Worm (Caenorhabditis elegans) whole organism, L3 larva: ENCODE data around the gene T19C4.5.

ENCODE experiments used
- R02D3.7 ChIP-seq: fragments of 150-350 bp; optimal IDR thresholded peaks from 2 replicates; lab custom pipeline; 2014; ENCODE audit warnings: missing biosample characterization, missing genetic modification characterization
- ZK546.5 ChIP-seq: sonication (generic microtip); optimal IDR thresholded peaks from 2 replicates; lab custom pipeline; 2017; ENCODE audit warnings: missing biosample characterization, missing genetic modification characterization
- aly-2 ChIP-seq: fragments of 150-350 bp; optimal IDR thresholded peaks from 2 replicates; lab custom pipeline; 2014; ENCODE audit warnings: missing biosample characterization, missing genetic modification characterization
- ama-1 ChIP-seq: fragments of 150-350 bp; optimal IDR thresholded peaks from 2 replicates; lab custom pipeline; 2018
- ceh-16 ChIP-seq: sonication (generic microtip); optimal IDR thresholded peaks from 2 replicates; lab custom pipeline; 2017; ENCODE audit warnings: missing biosample characterization, missing genetic modification characterization
- ceh-28 ChIP-seq: fragments of 150-350 bp; optimal IDR thresholded peaks from 2 replicates; lab custom pipeline; 2014; ENCODE audit warnings: missing biosample characterization, missing genetic modification reagents, missing genetic modification characterization
- ceh-82 ChIP-seq: fragments of 150-350 bp; optimal IDR thresholded peaks from 2 replicates; lab custom pipeline; 2014; ENCODE audit warnings: missing biosample characterization, missing genetic modification characterization
- ceh-9 ChIP-seq: sonication (generic microtip); optimal IDR thresholded peaks from 2 replicates; lab custom pipeline; 2018; ENCODE audit warnings: missing biosample characterization, missing genetic modification characterization
- daf-12 ChIP-seq: fragments of 150-350 bp; optimal IDR thresholded peaks from 2 replicates; lab custom pipeline; 2014; ENCODE audit warnings: missing biosample characterization, missing genetic modification reagents, missing genetic modification characterization
- egl-5 ChIP-seq: fragments of 150-350 bp; optimal IDR thresholded peaks from 2 replicates; lab custom pipeline; 2017; ENCODE audit warnings: missing biosample characterization, missing genetic modification reagents, missing genetic modification characterization, inconsistent platforms
- elt-1 ChIP-seq: fragments of 150-350 bp; optimal IDR thresholded peaks from 2 replicates; lab custom pipeline; 2014; ENCODE audit warnings: missing biosample characterization, missing genetic modification characterization
- elt-2 ChIP-seq: sonication (generic microtip); optimal IDR thresholded peaks from 2 replicates; lab custom pipeline; 2016; ENCODE audit warnings: missing genetic modification reagents, mild to moderate bottlenecking, missing genetic modification characterization, missing compliant biosample characterization
- elt-3 ChIP-seq, 3 experiments: fragments of 150-350 bp in 1 of 3; sonication (generic microtip) in 2 of 3; optimal IDR thresholded peaks; 2 replicates in 2 of 3; 4 replicates in 1 of 3; lab custom pipeline; 2014 to 2017; ENCODE audit warnings: missing biosample characterization in 3 of 3, missing genetic modification characterization in 3 of 3
- eor-1 ChIP-seq, 2 experiments: fragments of 150-350 bp; optimal IDR thresholded peaks; 2 replicates each; lab custom pipeline; 2014 to 2018; ENCODE audit warnings: missing biosample characterization in 2 of 2, missing genetic modification characterization in 2 of 2
- fkh-10 ChIP-seq: sonication (generic microtip); optimal IDR thresholded peaks from 2 replicates; lab custom pipeline; 2017; ENCODE audit warnings: missing biosample characterization, missing genetic modification reagents, missing genetic modification characterization
- fkh-2 ChIP-seq: fragments of 150-350 bp; optimal IDR thresholded peaks from 2 replicates; lab custom pipeline; 2014; ENCODE audit warnings: missing biosample characterization, missing genetic modification reagents, missing genetic modification characterization
- fos-1 ChIP-seq: fragments of 150-350 bp; optimal IDR thresholded peaks from 2 replicates; lab custom pipeline; 2014; ENCODE audit warnings: missing biosample characterization, missing genetic modification characterization
- hmg-11 ChIP-seq: sonication (generic microtip); optimal IDR thresholded peaks from 2 replicates; lab custom pipeline; 2016; ENCODE audit warnings: missing genetic modification characterization, missing compliant biosample characterization
- jun-1 ChIP-seq: fragments of 150-350 bp; optimal IDR thresholded peaks from 2 replicates; lab custom pipeline; 2014; ENCODE audit warnings: missing biosample characterization, missing genetic modification reagents, missing genetic modification characterization
- lin-15B ChIP-seq: fragments of 150-350 bp; optimal IDR thresholded peaks from 2 replicates; lab custom pipeline; 2014; ENCODE audit warnings: missing biosample characterization, missing genetic modification characterization
- lin-39 ChIP-seq: fragments of 150-350 bp; optimal IDR thresholded peaks from 2 replicates; lab custom pipeline; 2018; ENCODE audit warnings: missing biosample characterization, missing genetic modification reagents, missing genetic modification characterization
- lsy-12 ChIP-seq: sonication (generic microtip); optimal IDR thresholded peaks from 2 replicates; lab custom pipeline; 2016; ENCODE audit warnings: mild to moderate bottlenecking, missing genetic modification characterization, missing compliant biosample characterization
- mdl-1 ChIP-seq: fragments of 150-350 bp; optimal IDR thresholded peaks from 2 replicates; lab custom pipeline; 2014; ENCODE audit warnings: missing biosample characterization, missing genetic modification characterization
- mml-1 ChIP-seq: fragments of 150-350 bp; sonication (generic microtip); optimal IDR thresholded peaks from 3 replicates; lab custom pipeline; 2014; ENCODE audit warnings: missing biosample characterization, missing genetic modification characterization
- nfya-1 ChIP-seq: sonication (generic microtip); optimal IDR thresholded peaks from 2 replicates; lab custom pipeline; 2017; ENCODE audit warnings: missing genetic modification characterization, mild to moderate bottlenecking, missing compliant biosample characterization, antibody characterized with exemption, moderate library complexity; ENCODE audit not compliant: insufficient read depth
- nhr-11 ChIP-seq: fragments of 150-350 bp; optimal IDR thresholded peaks from 2 replicates; lab custom pipeline; 2014; ENCODE audit warnings: missing biosample characterization, missing genetic modification characterization
- nhr-23 ChIP-seq: fragments of 150-350 bp; optimal IDR thresholded peaks from 2 replicates; lab custom pipeline; 2014; ENCODE audit warnings: missing biosample characterization, missing genetic modification reagents, missing genetic modification characterization
- nhr-237 ChIP-seq: fragments of 150-350 bp; optimal IDR thresholded peaks from 2 replicates; lab custom pipeline; 2014; ENCODE audit warnings: missing biosample characterization, missing genetic modification characterization
- nhr-25 ChIP-seq: sonication (generic microtip); optimal IDR thresholded peaks from 2 replicates; lab custom pipeline; 2017; ENCODE audit warnings: missing biosample characterization, missing genetic modification characterization
- nhr-28 ChIP-seq: fragments of 150-350 bp; optimal IDR thresholded peaks from 2 replicates; lab custom pipeline; 2014; ENCODE audit warnings: missing biosample characterization, missing genetic modification characterization
- nhr-43 ChIP-seq: sonication (generic microtip); optimal IDR thresholded peaks from 2 replicates; lab custom pipeline; 2016; ENCODE audit warnings: mild to moderate bottlenecking, missing genetic modification characterization, missing compliant biosample characterization; ENCODE audit not compliant: poor library complexity, severe bottlenecking
- nhr-67 ChIP-seq: fragments of 150-350 bp; optimal IDR thresholded peaks from 2 replicates; lab custom pipeline; 2014; ENCODE audit warnings: missing biosample characterization, missing genetic modification characterization
- nhr-76 ChIP-seq: fragments of 150-350 bp; sonication (generic microtip); optimal IDR thresholded peaks from 5 replicates; lab custom pipeline; 2014; ENCODE audit warnings: missing biosample characterization, missing genetic modification characterization
- nhr-77 ChIP-seq: fragments of 150-350 bp; optimal IDR thresholded peaks from 2 replicates; lab custom pipeline; 2014; ENCODE audit warnings: missing biosample characterization, missing genetic modification characterization
- pha-4 ChIP-seq: fragments of 150-350 bp; optimal IDR thresholded peaks from 2 replicates; lab custom pipeline; 2014; ENCODE audit warnings: missing biosample characterization, missing genetic modification reagents, missing genetic modification characterization
- skn-1 ChIP-seq: fragments of 150-350 bp; optimal IDR thresholded peaks from 2 replicates; lab custom pipeline; 2014; ENCODE audit warnings: missing biosample characterization, missing genetic modification characterization
- snpc-4 ChIP-seq: fragments of 150-350 bp; optimal IDR thresholded peaks from 2 replicates; lab custom pipeline; 2014; ENCODE audit warnings: missing biosample characterization, missing genetic modification characterization
- tbx-2 ChIP-seq: sonication (generic microtip); optimal IDR thresholded peaks from 2 replicates; lab custom pipeline; 2016; ENCODE audit warnings: mild to moderate bottlenecking, missing genetic modification characterization, missing compliant biosample characterization
- unc-39 ChIP-seq: sonication (generic microtip); optimal IDR thresholded peaks from 4 replicates; lab custom pipeline; 2017; ENCODE audit warnings: missing biosample characterization, missing genetic modification characterization
- zag-1 ChIP-seq: fragments of 150-350 bp; optimal IDR thresholded peaks from 2 replicates; lab custom pipeline; 2014; ENCODE audit warnings: missing biosample characterization, missing genetic modification characterization
- ztf-11 ChIP-seq: fragments of 150-350 bp; optimal IDR thresholded peaks from 2 replicates; lab custom pipeline; 2014; ENCODE audit warnings: missing biosample characterization, missing genetic modification characterization
- ztf-4 ChIP-seq: fragments of 150-350 bp; optimal IDR thresholded peaks from 2 replicates; lab custom pipeline; 2014; ENCODE audit warnings: missing biosample characterization, missing genetic modification characterization

The T19C4.5 gene

ce11 chrV:11131801-11132200, 40.2 kb upstream of the T19C4.5 start:
- TF ChIP-seq daf-12 = no peak
- no peak for TF ChIP-seq eor-1 (tag; optimal IDR thresholded peaks at IDR 0.05; lab: Kevin White, UChicago)
- no peak for TF ChIP-seq nhr-23 (tag; lab: Kevin White, UChicago)
- TF ChIP-seq nhr-77 (tag; lab: Kevin White, UChicago) = no peak
- TF ChIP-seq ceh-16 (tag; lab: Kevin White, UChicago) = no peak
- no peak for TF ChIP-seq mdl-1 (tag; lab: Kevin White, UChicago)
- TF ChIP-seq skn-1 (tag; lab: Kevin White, UChicago) = no peak
- TF ChIP-seq pha-4 (tag; lab: Kevin White, UChicago) = no peak
- no peak for TF ChIP-seq nhr-43 (tag; lab: Kevin White, UChicago)
- no peak for TF ChIP-seq lsy-12 (tag; lab: Kevin White, UChicago)
- no peak for TF ChIP-seq nhr-76 (tag; lab: Kevin White, UChicago)

ce11 chrV:11133516-11133915, 38.5 kb upstream of the T19C4.5 start:
- TF ChIP-seq fkh-10 (GFP tag; lab: Kevin White, UChicago) = no peak
- TF ChIP-seq egl-5 = no peak
- no peak for TF ChIP-seq tbx-2
- no peak for TF ChIP-seq skn-1 (tag; lab: Kevin White, UChicago)
- TF ChIP-seq ztf-4 (tag; lab: Kevin White, UChicago) = no peak
- no peak for TF ChIP-seq nhr-67 (tag; lab: Kevin White, UChicago)
- TF ChIP-seq lin-15B (tag; lab: Kevin White, UChicago) = no peak
- no peak for TF ChIP-seq ZK546.5
- TF ChIP-seq jun-1 = no peak
- TF ChIP-seq nhr-28 (tag; lab: Kevin White, UChicago) = no peak
- TF ChIP-seq hmg-11 (tag; lab: Kevin White, UChicago) = no peak
- TF ChIP-seq fkh-2 (tag; lab: Kevin White, UChicago) = no peak
- no peak for TF ChIP-seq ceh-9
- TF ChIP-seq elt-2 (tag; lab: Kevin White, UChicago) = no peak
- no peak for TF ChIP-seq nhr-23 (tag; lab: Kevin White, UChicago)
- no peak for TF ChIP-seq ceh-16 (tag; lab: Kevin White, UChicago)
- no peak for TF ChIP-seq mml-1 (tag; lab: Kevin White, UChicago)
- TF ChIP-seq fos-1 (tag; lab: Kevin White, UChicago) = no peak
- TF ChIP-seq ceh-82 = no peak
- no peak for TF ChIP-seq ztf-11 (tag; lab: Kevin White, UChicago)

- TF ChIP-seq nhr-76 (tag; lab: Kevin White, UChicago) (no peak), ceh-16 (tag; lab: Kevin White, UChicago) (no peak)
Observed at ce11 chrV:11134296-11134695, 37.7 kb upstream of the T19C4.5 start, which contains the start of gene glb-3. glb-3 (plus strand) TSS chrV:11134596.

ce11 chrV:11140326-11140725, 31.7 kb upstream of the T19C4.5 start:
- TF ChIP-seq mml-1 (tag; lab: Kevin White, UChicago) = no peak
- TF ChIP-seq ceh-28 (tag; lab: Kevin White, UChicago) = no peak
- peak; percentile 4 for TF ChIP-seq snpc-4
- peak; percentile 40 for TF ChIP-seq elt-2 (tag; lab: Kevin White, UChicago)
- TF ChIP-seq zag-1 (tag; lab: Kevin White, UChicago) = no peak
- TF ChIP-seq lin-15B (tag; lab: Kevin White, UChicago) = peak; percentile 0
- no peak for TF ChIP-seq nhr-25
- no peak for TF ChIP-seq fkh-2 (tag; lab: Kevin White, UChicago)
- no peak for TF ChIP-seq elt-1 (tag; lab: Kevin White, UChicago)
- TF ChIP-seq nfya-1 (tag; lab: Kevin White, UChicago) = peak; percentile 26
- no peak for TF ChIP-seq tbx-2
- no peak for TF ChIP-seq nhr-28 (tag; lab: Kevin White, UChicago)
- TF ChIP-seq nhr-67 (tag; lab: Kevin White, UChicago) = no peak
- TF ChIP-seq R02D3.7 (tag; lab: Kevin White, UChicago) = no peak
- TF ChIP-seq daf-12 = no peak
- no peak for TF ChIP-seq mdl-1 (tag; lab: Kevin White, UChicago)
- no peak for TF ChIP-seq nhr-11 (tag; lab: Kevin White, UChicago)
- TF ChIP-seq nhr-237 (tag; lab: Kevin White, UChicago) = no peak
- TF ChIP-seq pha-4 (tag; lab: Kevin White, UChicago) = peak; percentile 62
- no peak for TF ChIP-seq ceh-9
- no peak for TF ChIP-seq elt-3 (tag; optimal IDR thresholded peaks at IDR 0.05; lab: Kevin White, UChicago)
- TF ChIP-seq lin-39 (tag; lab: Kevin White, UChicago) = no peak
- TF ChIP-seq nhr-23 (tag; lab: Kevin White, UChicago) = no peak
- no peak for TF ChIP-seq aly-2 (tag; lab: Kevin White, UChicago)
- no peak for TF ChIP-seq unc-39 (tag; lab: Kevin White, UChicago)
- TF ChIP-seq ama-1 = no peak
